Fruit fly (Drosophila melanogaster): Measurements from ENCODE around the gene CG42240.

DNA sequence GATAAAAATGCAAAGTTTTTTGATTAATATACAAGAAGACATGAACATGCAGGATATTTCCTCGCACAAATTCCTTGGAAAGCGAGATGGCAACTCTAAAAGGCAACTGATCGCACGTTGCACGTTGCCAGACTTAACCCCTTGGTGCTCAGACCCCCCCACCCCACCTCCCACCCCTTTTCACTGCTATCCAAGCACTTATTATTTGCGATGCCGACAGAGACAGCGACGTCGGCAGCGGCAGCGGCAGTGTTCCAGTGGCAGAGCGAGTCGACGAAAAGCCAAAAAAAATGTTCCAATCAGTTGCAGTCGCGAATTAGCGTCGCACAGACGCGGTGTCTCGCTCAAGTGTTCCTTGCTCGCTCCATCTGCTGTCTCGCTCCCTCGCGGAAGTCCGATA, 27.0 kb upstream of the CG42240 start, which contains the start of gene CG3823:
- TF ChIP-seq Pif1B (GFP tag; optimal IDR thresholded peaks at IDR 0.05) = no peak
- no peak for TF ChIP-seq CG8301 (tag; optimal IDR thresholded peaks at IDR 0.05)
- no peak for TF ChIP-seq CG8159 (tag; optimal IDR thresholded peaks at IDR 0.05)
- no peak for TF ChIP-seq fd96Ca (GFP tag; IDR thresholded peaks at IDR 0.05)
- no peak for TF ChIP-seq EcR (GFP tag; optimal IDR thresholded peaks at IDR 0.05)
- TF ChIP-seq Snoo (tag; optimal IDR thresholded peaks at IDR 0.05) = no peak
- TF ChIP-seq CG13204 (GFP tag; optimal IDR thresholded peaks at IDR 0.05) = no peak
- TF ChIP-seq Pif1A (GFP tag; optimal IDR thresholded peaks at IDR 0.05) = no peak
- TF ChIP-seq gl (tag; optimal IDR thresholded peaks at IDR 0.05) = no peak

Data from whole organism, pupa.